Worm (Caenorhabditis elegans): ENCODE measurements around the gene F13H8.1.

The F13H8.1 gene

ce11 chrII:6250782-6251461 is 32.3 kb upstream of the F13H8.1 start, which contains the start of gene phb-2 (continued):
- TF ChIP-seq rcor-1 (GFP tag; IDR thresholded peaks at IDR 0.05) (peak; percentile 31; the same call in 1 of the 2 replicates), mcd-1 (GFP tag; IDR thresholded peaks at IDR 0.05) (peak; percentile 75), gei-17 (GFP tag; optimal IDR thresholded peaks at IDR 0.05) (no peak), lsy-27 (tag; optimal IDR thresholded peaks at IDR 0.05; ENCODE audit: borderline replicate concordance, insufficient read depth) (no peak), somi-1 (GFP tag; optimal IDR thresholded peaks at IDR 0.05) (no peak), ccch-3 (GFP tag; optimal IDR thresholded peaks at IDR 0.05) (peak; percentile 2), F55B11.4 (tag; optimal IDR thresholded peaks at IDR 0.05; ENCODE audit: borderline replicate concordance, insufficient read depth) (no peak), dpl-1 (GFP tag; optimal IDR thresholded peaks at IDR 0.05) (peak; percentile 75), ztf-6 (GFP tag; IDR thresholded peaks at IDR 0.05) (no peak), Y56A3A.18 (GFP tag; IDR thresholded peaks at IDR 0.05) (no peak), K12H6.12 (tag; optimal IDR thresholded peaks at IDR 0.05) (peak; percentile 25), K11D2.4 (GFP tag; IDR thresholded peaks at IDR 0.05) (no peak), attf-5 (GFP tag; optimal IDR thresholded peaks at IDR 0.05) (peak; percentile 77), pbrm-1 (GFP tag; IDR thresholded peaks at IDR 0.05) (peak; percentile 48; the same call in 1 of the 2 replicates), madf-6 (GFP tag; IDR thresholded peaks at IDR 0.05) (peak; percentile 55), nhr-27 (tag; optimal IDR thresholded peaks at IDR 0.05) (no peak), cebp-1 (GFP tag; IDR thresholded peaks at IDR 0.05) (0 out of 2 replicates have a peak, but pooled peaks have one; percentile 14), cebp-1 (tag; optimal IDR thresholded peaks at IDR 0.05) (peak; percentile 59), hmg-1.2 (GFP tag; IDR thresholded peaks at IDR 0.05) (peak; percentile 92), nhr-179 (tag; optimal IDR thresholded peaks at IDR 0.05) (no peak), D2030.7 (GFP tag; IDR thresholded peaks at IDR 0.05) (peak; percentile 37), ztf-28 (GFP tag; IDR thresholded peaks at IDR 0.05) (no peak), sea-2 (GFP tag; IDR thresholded peaks at IDR 0.05) (no peak), hsf-1 (GFP tag; IDR thresholded peaks at IDR 0.05) (no peak), hmg-20 (GFP tag; IDR thresholded peaks at IDR 0.05) (no peak), madf-8 (GFP tag; conservative IDR thresholded peaks at IDR 0.05) (0 out of 2 replicates have a peak, but pooled peaks have one; percentile 25), atf-7 (tag; optimal IDR thresholded peaks at IDR 0.05) (no peak), egl-18 (GFP tag; IDR thresholded peaks at IDR 0.05) (no peak), cebp-2 (GFP tag; IDR thresholded peaks at IDR 0.05) (no peak), F10E7.11 (tag; optimal IDR thresholded peaks at IDR 0.05) (no peak), dpff-1 (tag; optimal IDR thresholded peaks at IDR 0.05) (no peak), lin-54 (GFP tag; optimal IDR thresholded peaks at IDR 0.05) (peak; percentile 93), ama-1 (optimal IDR thresholded peaks at IDR 0.05) (no peak), ama-1 (GFP tag; optimal IDR thresholded peaks at IDR 0.05) (peak in 1 of 2 experiments; percentile 32), ztf-18 (tag; optimal IDR thresholded peaks at IDR 0.05) (peak; percentile 27), tbx-9 (tag; optimal IDR thresholded peaks at IDR 0.05; ENCODE audit: borderline replicate concordance) (no peak), B0261.1 (tag; optimal IDR thresholded peaks at IDR 0.05) (no peak), zfh-2 (GFP tag; conservative IDR thresholded peaks at IDR 0.05) (no peak), ceh-58 (GFP tag; IDR thresholded peaks at IDR 0.05) (no peak), snpc-1.1 (tag; optimal IDR thresholded peaks at IDR 0.05; ENCODE audit: insufficient read depth) (no peak), T26A5.8 (tag; optimal IDR thresholded peaks at IDR 0.05) (no peak), ceh-100 (GFP tag; IDR thresholded peaks at IDR 0.05) (peak; percentile 41; the same call in 1 of the 2 replicates), lin-40 (tag; optimal IDR thresholded peaks at IDR 0.05) (peak; percentile 38), pha-4 (tag; optimal IDR thresholded peaks at IDR 0.05) (peak; percentile 51), nfya-2 (GFP tag; IDR thresholded peaks at IDR 0.05) (no peak), rpc-1 (optimal IDR thresholded peaks at IDR 0.05) (no peak), rpc-1 (tag; optimal IDR thresholded peaks at IDR 0.05) (no peak), akir-1 (GFP tag; optimal IDR thresholded peaks at IDR 0.05) (no peak), tbp1 (GFP tag; optimal IDR thresholded peaks at IDR 0.05) (peak; percentile 49)
